Worm (Caenorhabditis elegans) whole organism, L2 larva: ENCODE results near the gene ins-20.
A peak's percentile ranks its signal among the peaks of the same experiment; 100 is the strongest.

Experiments used
- C34F6.9 ChIP-seq: fragments of 150-350 bp; optimal IDR thresholded peaks from 2 replicates; lab custom pipeline; 2014; ENCODE audit warnings: missing biosample characterization, missing genetic modification characterization
- F13H6.1 ChIP-seq: sonication (generic microtip); optimal IDR thresholded peaks from 2 replicates; lab custom pipeline; 2016; ENCODE audit warnings: missing genetic modification characterization, missing compliant biosample characterization
- R02D3.7 ChIP-seq: fragments of 150-350 bp; optimal IDR thresholded peaks from 2 replicates; lab custom pipeline; 2014; ENCODE audit warnings: missing biosample characterization, missing genetic modification characterization
- ZK546.5 ChIP-seq: sonication (generic microtip); optimal IDR thresholded peaks from 2 replicates; lab custom pipeline; 2017; ENCODE audit warnings: missing biosample characterization, missing genetic modification characterization
- alr-1 ChIP-seq: fragments of 150-350 bp; optimal IDR thresholded peaks from 2 replicates; lab custom pipeline; 2014; ENCODE audit warnings: missing biosample characterization, missing genetic modification characterization
- aly-2 ChIP-seq: fragments of 150-350 bp; optimal IDR thresholded peaks from 2 replicates; lab custom pipeline; 2014; ENCODE audit warnings: missing biosample characterization, missing genetic modification characterization
- ama-1 ChIP-seq: fragments of 150-350 bp; optimal IDR thresholded peaks from 2 replicates; lab custom pipeline; 2018; ENCODE audit warnings: inconsistent platforms
- ceh-82 ChIP-seq: fragments of 150-350 bp; optimal IDR thresholded peaks from 2 replicates; lab custom pipeline; 2014; ENCODE audit warnings: missing biosample characterization, missing genetic modification characterization
- crh-2 ChIP-seq: sonication (generic microtip); optimal IDR thresholded peaks from 2 replicates; lab custom pipeline; 2017; ENCODE audit warnings: missing biosample characterization, missing genetic modification characterization
- egl-27 ChIP-seq: sonication (generic microtip); optimal IDR thresholded peaks from 3 replicates; lab custom pipeline; 2017; ENCODE audit warnings: missing biosample characterization, missing genetic modification reagents, missing genetic modification characterization
- elt-1 ChIP-seq: fragments of 150-350 bp; optimal IDR thresholded peaks from 2 replicates; lab custom pipeline; 2014; ENCODE audit warnings: missing biosample characterization, missing genetic modification characterization
- fos-1 ChIP-seq: fragments of 150-350 bp; optimal IDR thresholded peaks from 2 replicates; lab custom pipeline; 2014; ENCODE audit warnings: missing biosample characterization, missing genetic modification characterization
- gmeb-1 ChIP-seq: fragments of 150-350 bp; optimal IDR thresholded peaks from 2 replicates; lab custom pipeline; 2014; ENCODE audit warnings: missing biosample characterization, missing genetic modification characterization
- lin-11 ChIP-seq: fragments of 150-350 bp; sonication (generic microtip); optimal IDR thresholded peaks from 2 replicates; lab custom pipeline; 2014; ENCODE audit warnings: missing biosample characterization, missing genetic modification characterization, inconsistent platforms, mixed read lengths
- lsy-2 ChIP-seq, 2 experiments: fragments of 150-350 bp in 1 of 2; sonication (generic microtip) in 1 of 2; optimal IDR thresholded peaks; 2 replicates each; lab custom pipeline; 2014 to 2017; ENCODE audit warnings: missing biosample characterization in 2 of 2, missing genetic modification characterization in 2 of 2
- mbf-1 ChIP-seq: sonication (generic microtip); optimal IDR thresholded peaks from 2 replicates; lab custom pipeline; 2017; ENCODE audit warnings: missing biosample characterization, missing genetic modification characterization
- mdl-1 ChIP-seq, 2 experiments: fragments of 150-350 bp in 1 of 2; sonication (generic microtip) in 1 of 2; optimal IDR thresholded peaks; 2 replicates each; lab custom pipeline; 2017; ENCODE audit warnings: missing biosample characterization in 2 of 2, missing genetic modification characterization in 2 of 2
- nhr-129 ChIP-seq: fragments of 150-350 bp; optimal IDR thresholded peaks from 2 replicates; lab custom pipeline; 2014; ENCODE audit warnings: missing biosample characterization, missing genetic modification characterization
- nhr-21 ChIP-seq: fragments of 150-350 bp; optimal IDR thresholded peaks from 2 replicates; lab custom pipeline; 2014; ENCODE audit warnings: missing biosample characterization, missing genetic modification characterization
- nhr-23 ChIP-seq: fragments of 150-350 bp; optimal IDR thresholded peaks from 2 replicates; lab custom pipeline; 2014; ENCODE audit warnings: missing biosample characterization, missing genetic modification reagents, missing genetic modification characterization
- nhr-237 ChIP-seq: fragments of 150-350 bp; optimal IDR thresholded peaks from 2 replicates; lab custom pipeline; 2014; ENCODE audit warnings: missing biosample characterization, missing genetic modification characterization
- nhr-25 ChIP-seq: fragments of 150-350 bp; sonication (generic microtip); optimal IDR thresholded peaks from 3 replicates; lab custom pipeline; 2014; ENCODE audit warnings: missing biosample characterization, missing genetic modification characterization
- nhr-6 ChIP-seq: fragments of 150-350 bp; optimal IDR thresholded peaks from 2 replicates; lab custom pipeline; 2014; ENCODE audit warnings: missing biosample characterization, missing genetic modification characterization
- nhr-77 ChIP-seq: fragments of 150-350 bp; optimal IDR thresholded peaks from 2 replicates; lab custom pipeline; 2014; ENCODE audit warnings: missing biosample characterization, missing genetic modification characterization
- peb-1 ChIP-seq: fragments of 150-350 bp; optimal IDR thresholded peaks from 2 replicates; lab custom pipeline; 2014; ENCODE audit warnings: missing biosample characterization, missing genetic modification characterization
- sma-3 ChIP-seq: sonication (generic microtip); optimal IDR thresholded peaks from 2 replicates; lab custom pipeline; 2016; ENCODE audit warnings: missing genetic modification reagents, missing genetic modification characterization, missing compliant biosample characterization
- sma-9 ChIP-seq, 2 experiments: fragments of 150-350 bp in 1 of 2; sonication (generic microtip) in 1 of 2; optimal IDR thresholded peaks; 2 replicates each; lab custom pipeline; 2014 to 2016; ENCODE audit warnings: missing genetic modification characterization in 2 of 2, mild to moderate bottlenecking in 1 of 2, missing biosample characterization in 1 of 2, missing compliant biosample characterization in 1 of 2, missing genetic modification reagents in 1 of 2, moderate library complexity in 1 of 2
- unc-55 ChIP-seq: fragments of 150-350 bp; sonication (generic microtip); optimal IDR thresholded peaks from 3 replicates; lab custom pipeline; 2014; ENCODE audit warnings: missing biosample characterization, missing genetic modification reagents, missing genetic modification characterization
- ztf-1 ChIP-seq: fragments of 200-800 bp; sonication (Bioruptor generic); conservative IDR thresholded peaks from 2 replicates; pipeline ENCODE4 v1.3.6; 2022; ENCODE audit warnings: missing genetic modification characterization, missing compliant biosample characterization

The ins-20 gene

ce11 chrII:6047639-6048159 lies 37.1 kb downstream of the ins-20 start, which contains the start of the genes R12C12.6 and ran-5 (continued):
- no peak for TF ChIP-seq peb-1 (tag; lab: Kevin White, UChicago)
- no peak for TF ChIP-seq nhr-237 (tag; lab: Kevin White, UChicago)
- TF ChIP-seq nhr-129 (tag; lab: Kevin White, UChicago) = peak; percentile 67
- no peak for TF ChIP-seq ceh-82 (tag; lab: Kevin White, UChicago)
- TF ChIP-seq ZK546.5 (tag; lab: Kevin White, UChicago) = no peak
- peak; percentile 71 for TF ChIP-seq fos-1 (tag; lab: Kevin White, UChicago)
- TF ChIP-seq mdl-1 (tag; optimal IDR thresholded peaks at IDR 0.05; lab: Kevin White, UChicago) = peak in 1 of 2 experiments; percentile 32
- no peak for TF ChIP-seq aly-2
- TF ChIP-seq alr-1 (tag; lab: Kevin White, UChicago) = no peak
- no peak for TF ChIP-seq elt-1 (tag; lab: Kevin White, UChicago)
- TF ChIP-seq F13H6.1 (tag; lab: Kevin White, UChicago) = peak; percentile 83
- TF ChIP-seq nhr-25 (tag; lab: Kevin White, UChicago) = peak; percentile 85
- TF ChIP-seq C34F6.9 = peak; percentile 91
- peak; percentile 89 for TF ChIP-seq unc-55
- TF ChIP-seq ztf-1 (GFP tag; lab: Robert Waterston, UW) = no peak
- no peak for TF ChIP-seq nhr-23
- TF ChIP-seq lsy-2 (tag; optimal IDR thresholded peaks at IDR 0.05; lab: Kevin White, UChicago) = peak; percentile 87 to 93
- TF ChIP-seq lin-11 (tag; lab: Kevin White, UChicago) = peak; percentile 22
- TF ChIP-seq, all 48 proteins: peak for 27

- TF ChIP-seq ama-1 (lab: Kevin White, UChicago) = no peak
- no peak for TF ChIP-seq nhr-77
- peak; percentile 3 for TF ChIP-seq gmeb-1 (tag; lab: Kevin White, UChicago)
- peak; percentile 59 for TF ChIP-seq sma-9 (GFP tag; optimal IDR thresholded peaks at IDR 0.05; lab: Kevin White, UChicago)
- no peak for TF ChIP-seq sma-9 (tag; optimal IDR thresholded peaks at IDR 0.05; lab: Kevin White, UChicago)
- TF ChIP-seq fos-1 (tag; lab: Kevin White, UChicago) = peak; percentile 57
- TF ChIP-seq nhr-21 = no peak
- peak; percentile 54 for TF ChIP-seq crh-2 (tag; lab: Kevin White, UChicago)
- no peak for TF ChIP-seq egl-27
- TF ChIP-seq sma-3 = peak; percentile 3
- no peak for TF ChIP-seq mbf-1 (tag; lab: Kevin White, UChicago)
- TF ChIP-seq nhr-6 (tag; lab: Kevin White, UChicago) = no peak
Measured at ce11 chrII:6049546-6049945, 38.9 kb downstream of the ins-20 start.

DNA sequence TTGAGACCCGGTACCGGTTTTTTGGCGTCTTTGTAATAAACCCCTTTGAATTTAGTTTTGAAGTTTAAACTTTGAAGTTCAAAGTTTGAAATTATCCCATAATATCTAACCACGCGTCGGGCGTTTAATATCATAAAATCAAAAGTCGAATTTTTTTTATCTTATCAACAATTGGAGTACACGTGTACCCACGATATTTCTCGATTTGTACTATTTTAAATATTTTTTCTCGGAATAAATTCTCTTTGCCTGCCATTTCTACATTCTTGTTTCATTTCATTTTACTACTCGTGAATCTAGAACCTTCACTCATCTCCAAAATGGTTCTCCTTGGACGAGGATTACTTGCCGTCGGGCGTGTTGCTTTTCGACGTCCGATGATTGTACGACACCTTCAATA lies 39.5 kb downstream of the ins-20 start, which contains the start of gene gldc-1:
Gene gldc-1 (plus strand): TSS at position 301 of the 400 bp plus-strand sequence.
- no peak for TF ChIP-seq egl-27
- no peak for TF ChIP-seq mdl-1 (tag; optimal IDR thresholded peaks at IDR 0.05; lab: Kevin White, UChicago)
- peak; percentile 33 for TF ChIP-seq fos-1 (tag; lab: Kevin White, UChicago)
- TF ChIP-seq crh-2 (tag; lab: Kevin White, UChicago) = peak; percentile 11
- peak; percentile 51 for TF ChIP-seq sma-9 (GFP tag; optimal IDR thresholded peaks at IDR 0.05; lab: Kevin White, UChicago)
- TF ChIP-seq sma-9 (tag; optimal IDR thresholded peaks at IDR 0.05; lab: Kevin White, UChicago) = no peak
- TF ChIP-seq lsy-2 (tag; optimal IDR thresholded peaks at IDR 0.05; lab: Kevin White, UChicago) = no peak

DNA sequence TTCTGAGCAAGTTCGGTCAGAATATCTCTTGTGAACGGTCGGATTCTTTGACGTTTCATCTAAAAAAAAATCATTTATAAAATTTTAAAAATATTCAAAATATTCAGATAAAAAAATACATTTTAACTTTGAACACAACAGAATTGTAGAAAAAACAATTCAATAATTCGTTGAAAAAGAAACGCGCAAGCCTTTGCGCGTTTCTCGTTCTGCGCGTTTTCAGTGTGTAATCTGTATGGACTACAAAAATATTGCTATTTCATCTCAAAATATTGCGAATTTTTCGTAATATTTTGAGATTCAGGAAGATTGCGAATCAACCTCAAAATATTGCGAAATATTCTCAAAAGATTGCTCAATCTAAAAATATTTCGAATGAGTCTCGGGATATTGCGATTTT lies 45.3 kb downstream of the ins-20 start, which contains the start of gene R12C12.7:
Gene R12C12.7 (minus strand): TSS at position 59 of the 400 bp plus-strand sequence.
- TF ChIP-seq R02D3.7 = no peak
- TF ChIP-seq unc-55 = peak; percentile 19
